Worm (Caenorhabditis elegans) whole organism, L4 larva: Measurements from ENCODE around the gene inf-1.

Experiments
- F10B5.3 ChIP-seq: sonication (generic microtip); optimal IDR thresholded peaks from 2 replicates; lab custom pipeline; 2016; ENCODE audit warnings: mild to moderate bottlenecking, missing genetic modification characterization, missing compliant biosample characterization
- F44E2.7 ChIP-seq: fragments of 200-800 bp; sonication (Bioruptor generic); IDR thresholded peaks from 2 replicates; pipeline ENCODE4 v2.1.2; 2022; ENCODE audit warnings: missing genetic modification characterization, missing compliant biosample characterization
- F49E8.2 ChIP-seq: sonication (generic microtip); optimal IDR thresholded peaks from 2 replicates; lab custom pipeline; 2016; ENCODE audit warnings: missing compliant biosample characterization, mild to moderate bottlenecking, missing genetic modification characterization, borderline replicate concordance
- T20F7.1 ChIP-seq: fragments of 200-800 bp; sonication (Bioruptor generic); optimal IDR thresholded peaks from 2 replicates; lab custom pipeline; 2018; ENCODE audit warnings: mild to moderate bottlenecking, missing genetic modification characterization, missing compliant biosample characterization
- T26A8.4 ChIP-seq: fragments of 200-800 bp; sonication (Bioruptor generic); IDR thresholded peaks from 2 replicates; pipeline ENCODE4 v1.3.6; 2022; ENCODE audit warnings: missing genetic modification characterization, missing compliant biosample characterization
- Y105C5A.15 ChIP-seq: fragments of 200-800 bp; sonication (Bioruptor generic); IDR thresholded peaks from 2 replicates; pipeline ENCODE4 v1.3.6; 2022; ENCODE audit warnings: missing genetic modification characterization, missing compliant biosample characterization
- Y75B8A.6 ChIP-seq: fragments of 200-800 bp; sonication (Bioruptor generic); IDR thresholded peaks from 2 replicates; pipeline ENCODE4 v1.3.6; 2022; ENCODE audit warnings: missing genetic modification reagents, missing genetic modification characterization, missing compliant biosample characterization
- ZK337.2 ChIP-seq: fragments of 200-800 bp; sonication (Bioruptor generic); IDR thresholded peaks from 2 replicates; pipeline ENCODE4 v1.3.6; 2022; ENCODE audit warnings: missing genetic modification reagents, missing genetic modification characterization, missing compliant biosample characterization
- ZK546.5 ChIP-seq, 2 experiments: sonication (generic microtip); optimal IDR thresholded peaks; 2 replicates each; lab custom pipeline; 2017; ENCODE audit warnings: missing biosample characterization in 2 of 2, missing genetic modification characterization in 2 of 2
- ama-1 ChIP-seq: fragments of 150-350 bp; optimal IDR thresholded peaks from 2 replicates; lab custom pipeline; 2014; ENCODE audit warnings: inconsistent platforms, mixed read lengths
- arid-1 ChIP-seq: fragments of 200-800 bp; sonication (Bioruptor generic); conservative IDR thresholded peaks from 2 replicates; pipeline ENCODE4 v1.3.6; 2022; ENCODE audit warnings: missing genetic modification reagents, missing genetic modification characterization, missing compliant biosample characterization
- attf-4 ChIP-seq: sonication (generic microtip); optimal IDR thresholded peaks from 3 replicates; lab custom pipeline; 2017; ENCODE audit warnings: missing biosample characterization, missing genetic modification characterization
- ceh-28 ChIP-seq: fragments of 150-350 bp; optimal IDR thresholded peaks from 2 replicates; lab custom pipeline; 2014; ENCODE audit warnings: missing biosample characterization, missing genetic modification reagents, missing genetic modification characterization
- ceh-62 ChIP-seq: sonication (generic microtip); optimal IDR thresholded peaks from 2 replicates; lab custom pipeline; 2017; ENCODE audit warnings: missing biosample characterization, missing genetic modification characterization
- ceh-82 ChIP-seq: sonication (generic microtip); optimal IDR thresholded peaks from 2 replicates; lab custom pipeline; 2017; ENCODE audit warnings: missing biosample characterization, missing genetic modification characterization
- cey-2 ChIP-seq: sonication (generic microtip); optimal IDR thresholded peaks from 3 replicates; lab custom pipeline; 2017; ENCODE audit warnings: missing genetic modification characterization, mild to moderate bottlenecking, missing compliant biosample characterization, antibody characterized with exemption, borderline replicate concordance; ENCODE audit not compliant: insufficient read depth
- daf-12 ChIP-seq: fragments of 150-350 bp; optimal IDR thresholded peaks from 2 replicates; lab custom pipeline; 2014; ENCODE audit warnings: missing biosample characterization, missing genetic modification reagents, missing genetic modification characterization
- dmd-6 ChIP-seq: fragments of 200-800 bp; sonication (Bioruptor generic); IDR thresholded peaks from 2 replicates; pipeline ENCODE4 v1.3.6; 2022; ENCODE audit warnings: missing genetic modification reagents, missing genetic modification characterization, missing compliant biosample characterization
- dmd-8 ChIP-seq: fragments of 200-800 bp; sonication (Bioruptor generic); IDR thresholded peaks from 2 replicates; pipeline ENCODE4 v1.3.6; 2022; ENCODE audit warnings: missing genetic modification characterization, missing compliant biosample characterization
- dmd-9 ChIP-seq: fragments of 200-800 bp; sonication (Bioruptor generic); IDR thresholded peaks from 2 replicates; pipeline ENCODE4 v1.3.6; 2022; ENCODE audit warnings: missing genetic modification reagents, missing genetic modification characterization, missing compliant biosample characterization
- duxl-1 ChIP-seq: sonication (generic microtip); optimal IDR thresholded peaks from 2 replicates; lab custom pipeline; 2016; ENCODE audit warnings: mild to moderate bottlenecking, missing genetic modification characterization, moderate library complexity, missing compliant biosample characterization; ENCODE audit not compliant: poor library complexity
- egl-27 ChIP-seq: sonication (generic microtip); optimal IDR thresholded peaks from 3 replicates; lab custom pipeline; 2017; ENCODE audit warnings: missing biosample characterization, missing genetic modification reagents, missing genetic modification characterization
- egl-43 ChIP-seq: fragments of 200-800 bp; sonication (Bioruptor generic); IDR thresholded peaks from 2 replicates; pipeline ENCODE4 v1.3.6; 2022; ENCODE audit warnings: missing genetic modification reagents, missing genetic modification characterization, missing compliant biosample characterization
- fkh-10 ChIP-seq: fragments of 150-350 bp; optimal IDR thresholded peaks from 2 replicates; lab custom pipeline; 2014; ENCODE audit warnings: missing biosample characterization, missing genetic modification reagents, missing genetic modification characterization
- fos-1 ChIP-seq: fragments of 150-350 bp; optimal IDR thresholded peaks from 2 replicates; lab custom pipeline; 2014; ENCODE audit warnings: missing biosample characterization, missing genetic modification characterization
- hif-1 ChIP-seq, 2 experiments: sonication (generic microtip); optimal IDR thresholded peaks; 2 replicates each; lab custom pipeline; 2016 to 2017; ENCODE audit warnings: missing compliant biosample characterization in 2 of 2, missing genetic modification characterization in 2 of 2, missing genetic modification reagents in 2 of 2, missing genotype in 2 of 2, mild to moderate bottlenecking in 1 of 2
- lim-7 ChIP-seq: fragments of 200-800 bp; sonication (Bioruptor generic); IDR thresholded peaks from 2 replicates; pipeline ENCODE4 v1.3.6; 2022; ENCODE audit warnings: missing genetic modification characterization, missing compliant biosample characterization
- lin-15B ChIP-seq: fragments of 150-350 bp; sonication (generic microtip); optimal IDR thresholded peaks from 3 replicates; lab custom pipeline; 2014; ENCODE audit warnings: missing biosample characterization, missing genetic modification characterization
- lin-29 ChIP-seq: fragments of 200-800 bp; sonication (Bioruptor generic); IDR thresholded peaks from 2 replicates; pipeline ENCODE4 v1.3.6; 2022; ENCODE audit warnings: missing genetic modification reagents, missing genetic modification characterization, missing compliant biosample characterization
- lin-38 ChIP-seq: fragments of 200-800 bp; sonication (Bioruptor generic); IDR thresholded peaks from 2 replicates; pipeline ENCODE4 v1.3.6; 2022; ENCODE audit warnings: missing genetic modification reagents, missing genetic modification characterization, missing compliant biosample characterization
- lir-3 ChIP-seq: sonication (generic microtip); optimal IDR thresholded peaks from 2 replicates; lab custom pipeline; 2016; ENCODE audit warnings: mild to moderate bottlenecking, missing genetic modification characterization, missing compliant biosample characterization
- mdt-29 ChIP-seq: fragments of 200-800 bp; sonication (Bioruptor generic); IDR thresholded peaks from 2 replicates; pipeline ENCODE4 v1.3.6; 2022; ENCODE audit warnings: missing genetic modification reagents, missing genetic modification characterization, missing compliant biosample characterization
- mxl-2 ChIP-seq: fragments of 200-800 bp; sonication (Bioruptor generic); conservative IDR thresholded peaks from 2 replicates; pipeline ENCODE4 v1.3.6; 2022; ENCODE audit warnings: missing genetic modification reagents, missing genetic modification characterization, missing compliant biosample characterization
- nhr-111 ChIP-seq: fragments of 200-800 bp; sonication (Bioruptor generic); optimal IDR thresholded peaks from 2 replicates; lab custom pipeline; 2018; ENCODE audit warnings: mild to moderate bottlenecking, missing genetic modification characterization, missing compliant biosample characterization
- nhr-25 ChIP-seq: sonication (generic microtip); optimal IDR thresholded peaks from 2 replicates; lab custom pipeline; 2017; ENCODE audit warnings: missing genetic modification characterization, mild to moderate bottlenecking, missing compliant biosample characterization, antibody characterized with exemption, moderate library complexity, borderline replicate concordance; ENCODE audit not compliant: insufficient read depth
- nhr-28 ChIP-seq: fragments of 150-350 bp; optimal IDR thresholded peaks from 2 replicates; lab custom pipeline; 2014; ENCODE audit warnings: missing biosample characterization, missing genetic modification characterization
- nhr-76 ChIP-seq: fragments of 150-350 bp; optimal IDR thresholded peaks from 2 replicates; lab custom pipeline; 2014; ENCODE audit warnings: missing biosample characterization, missing genetic modification characterization
- nhr-77 ChIP-seq: fragments of 150-350 bp; optimal IDR thresholded peaks from 2 replicates; lab custom pipeline; 2014; ENCODE audit warnings: missing biosample characterization, missing genetic modification characterization
- pha-4 ChIP-seq, 2 experiments: fragments of 150-350 bp in 1 of 2; fragments of 200-800 bp in 1 of 2; sonication (Bioruptor generic) in 1 of 2; IDR thresholded peaks in 1 of 2; optimal IDR thresholded peaks in 1 of 2; 2 replicates each; pipeline versions ENCODE4 v1.3.6 to Lab custom; 2014 to 2022; ENCODE audit warnings: missing genetic modification characterization in 2 of 2, missing genetic modification reagents in 2 of 2, missing biosample characterization in 1 of 2, missing compliant biosample characterization in 1 of 2
- pqm-1 ChIP-seq: sonication (generic microtip); optimal IDR thresholded peaks from 2 replicates; lab custom pipeline; 2017; ENCODE audit warnings: missing biosample characterization, missing genetic modification characterization
- sdz-12 ChIP-seq: fragments of 200-800 bp; sonication (Bioruptor generic); optimal IDR thresholded peaks from 2 replicates; lab custom pipeline; 2018; ENCODE audit warnings: mild to moderate bottlenecking, missing genetic modification characterization, missing compliant biosample characterization
- set-16 ChIP-seq: fragments of 200-800 bp; sonication (Bioruptor generic); IDR thresholded peaks from 2 replicates; pipeline ENCODE4 v1.3.6; 2022; ENCODE audit warnings: missing genetic modification reagents, missing genetic modification characterization, missing compliant biosample characterization
- snpc-1.2 ChIP-seq: fragments of 200-800 bp; sonication (Bioruptor generic); IDR thresholded peaks from 2 replicates; pipeline ENCODE4 v1.3.6; 2022; ENCODE audit warnings: missing genetic modification reagents, missing genetic modification characterization, missing compliant biosample characterization
- snpc-4 ChIP-seq: fragments of 150-350 bp; optimal IDR thresholded peaks from 2 replicates; lab custom pipeline; 2014; ENCODE audit warnings: missing biosample characterization, missing genetic modification characterization
- spr-1 ChIP-seq: sonication (generic microtip); optimal IDR thresholded peaks from 2 replicates; lab custom pipeline; 2016; ENCODE audit warnings: mild to moderate bottlenecking, missing genetic modification characterization, missing compliant biosample characterization
- tag-97 ChIP-seq: fragments of 200-800 bp; sonication (Bioruptor generic); IDR thresholded peaks from 2 replicates; pipeline ENCODE4 v1.3.6; 2022; ENCODE audit warnings: missing genetic modification characterization, missing compliant biosample characterization
- tra-1 ChIP-seq: fragments of 200-800 bp; sonication (Bioruptor generic); IDR thresholded peaks from 2 replicates; pipeline ENCODE4 v1.3.6; 2022; ENCODE audit warnings: missing genetic modification reagents, missing genetic modification characterization, missing compliant biosample characterization
- unc-130 ChIP-seq: sonication (generic microtip); optimal IDR thresholded peaks from 2 replicates; lab custom pipeline; 2016; ENCODE audit warnings: missing genetic modification reagents, missing genetic modification characterization, missing compliant biosample characterization
- unc-39 ChIP-seq: sonication (generic microtip); optimal IDR thresholded peaks from 2 replicates; lab custom pipeline; 2017; ENCODE audit warnings: missing biosample characterization, missing genetic modification characterization
- zag-1 ChIP-seq: fragments of 150-350 bp; optimal IDR thresholded peaks from 2 replicates; lab custom pipeline; 2014; ENCODE audit warnings: missing biosample characterization, missing genetic modification characterization
- zfp-3 ChIP-seq: fragments of 200-800 bp; sonication (Bioruptor generic); conservative IDR thresholded peaks from 2 replicates; pipeline ENCODE4 v1.3.6; 2022; ENCODE audit warnings: missing genetic modification reagents, missing genetic modification characterization, missing compliant biosample characterization
- ztf-11 ChIP-seq: fragments of 150-350 bp; optimal IDR thresholded peaks from 2 replicates; lab custom pipeline; 2014; ENCODE audit warnings: missing biosample characterization, missing genetic modification characterization

The inf-1 gene

DNA sequence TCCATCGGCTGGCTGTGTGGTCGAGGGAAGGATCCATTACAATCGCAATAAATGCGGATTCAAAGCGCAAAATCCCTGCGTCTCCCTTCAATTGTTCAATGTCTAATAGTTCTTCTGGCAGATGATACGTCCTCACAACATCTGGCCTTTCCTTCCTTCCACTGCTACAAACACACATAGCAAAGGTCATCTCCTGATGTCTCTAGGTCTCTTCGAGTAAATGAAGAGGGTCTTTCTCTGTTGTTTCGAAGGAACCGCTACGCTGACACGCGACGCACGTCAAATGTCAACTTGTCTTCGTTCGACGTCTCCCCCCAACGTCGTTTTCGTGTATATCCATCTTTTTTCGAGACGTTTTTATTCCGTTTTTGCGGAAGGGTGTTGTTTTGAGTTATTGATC, 48.9 kb downstream of the inf-1 start (continued):
- TF ChIP-seq dmd-6 (GFP tag; lab: Robert Waterston, UW) = no peak
- TF ChIP-seq zfp-3 (GFP tag; lab: Robert Waterston, UW) = no peak
- TF ChIP-seq nhr-25 = peak; percentile 67
- no peak for TF ChIP-seq ceh-62 (tag; lab: Kevin White, UChicago)
- TF ChIP-seq daf-12 (tag; lab: Kevin White, UChicago) = no peak
- TF ChIP-seq F49E8.2 (tag; lab: Kevin White, UChicago) = no peak
- TF ChIP-seq hif-1 (tag; optimal IDR thresholded peaks at IDR 0.05; lab: Kevin White, UChicago) = no peak
- TF ChIP-seq F44E2.7 (GFP tag; lab: Robert Waterston, UW) = no peak
- no peak for TF ChIP-seq ZK337.2 (GFP tag; lab: Robert Waterston, UW)
- no peak for TF ChIP-seq arid-1 (GFP tag; lab: Robert Waterston, UW)
- TF ChIP-seq fkh-10 (GFP tag; lab: Kevin White, UChicago) = no peak
- no peak for TF ChIP-seq snpc-1.2
- TF ChIP-seq egl-43 (GFP tag; lab: Robert Waterston, UW) = no peak
- TF ChIP-seq unc-39 (tag; lab: Kevin White, UChicago) = no peak
- TF ChIP-seq nhr-28 (tag; lab: Kevin White, UChicago) = peak; percentile 77
- TF ChIP-seq ceh-28 = no peak
- TF ChIP-seq sdz-12 (GFP tag; lab: Kevin White, UChicago) = no peak
- TF ChIP-seq pha-4 (GFP tag; IDR thresholded peaks at IDR 0.05; lab: Robert Waterston, UW) = no peak
- TF ChIP-seq pha-4 (tag; optimal IDR thresholded peaks at IDR 0.05; lab: Kevin White, UChicago) = no peak
- no peak for TF ChIP-seq lin-29 (GFP tag; lab: Robert Waterston, UW)
- TF ChIP-seq ama-1 (lab: Kevin White, UChicago) = no peak
- no peak for TF ChIP-seq nhr-111 (GFP tag; lab: Kevin White, UChicago)
- TF ChIP-seq tag-97 (GFP tag; lab: Robert Waterston, UW) = no peak
- no peak for TF ChIP-seq cey-2 (tag; lab: Kevin White, UChicago)
- no peak for TF ChIP-seq fos-1 (tag; lab: Kevin White, UChicago)
- TF ChIP-seq nhr-77 = no peak
- no peak for TF ChIP-seq duxl-1 (tag; lab: Kevin White, UChicago)
- TF ChIP-seq dmd-8 = no peak
- no peak for TF ChIP-seq mdt-29 (GFP tag; lab: Robert Waterston, UW)
- no peak for TF ChIP-seq ZK546.5 (tag; optimal IDR thresholded peaks at IDR 0.05; lab: Kevin White, UChicago)
- no peak for TF ChIP-seq T20F7.1 (GFP tag; lab: Kevin White, UChicago)
- no peak for TF ChIP-seq pqm-1 (tag; lab: Kevin White, UChicago)
- no peak for TF ChIP-seq attf-4
- TF ChIP-seq ceh-82 (tag; lab: Kevin White, UChicago) = no peak
- TF ChIP-seq lim-7 (GFP tag; lab: Robert Waterston, UW) = no peak
- no peak for TF ChIP-seq nhr-76 (tag; lab: Kevin White, UChicago)
- no peak for TF ChIP-seq mxl-2 (GFP tag; lab: Robert Waterston, UW)
- no peak for TF ChIP-seq F10B5.3 (tag; lab: Kevin White, UChicago)
- TF ChIP-seq set-16 (GFP tag; lab: Robert Waterston, UW) = no peak
- no peak for TF ChIP-seq lin-15B (tag; lab: Kevin White, UChicago)
- TF ChIP-seq unc-130 (GFP tag; lab: Kevin White, UChicago) = no peak
- no peak for TF ChIP-seq egl-27
- TF ChIP-seq zag-1 (tag; lab: Kevin White, UChicago) = no peak
- TF ChIP-seq Y75B8A.6 = no peak
- no peak for TF ChIP-seq ztf-11 (tag; lab: Kevin White, UChicago)
- TF ChIP-seq tra-1 (GFP tag; lab: Robert Waterston, UW) = 0 out of 2 replicates have a peak, but pooled peaks have one; percentile 11
- TF ChIP-seq lin-38 = no peak
- TF ChIP-seq Y105C5A.15 (GFP tag; lab: Robert Waterston, UW) = no peak
- no peak for TF ChIP-seq spr-1 (tag; lab: Kevin White, UChicago)
- TF ChIP-seq T26A8.4 (GFP tag; lab: Robert Waterston, UW) = no peak
- no peak for TF ChIP-seq dmd-9 (GFP tag; lab: Robert Waterston, UW)
- TF ChIP-seq snpc-4 (tag; lab: Kevin White, UChicago) = no peak
- TF ChIP-seq lir-3 (tag; lab: Kevin White, UChicago) = no peak
